Worm (Caenorhabditis elegans): ENCODE results near the gene M79.2.

The M79.2 gene

DNA sequence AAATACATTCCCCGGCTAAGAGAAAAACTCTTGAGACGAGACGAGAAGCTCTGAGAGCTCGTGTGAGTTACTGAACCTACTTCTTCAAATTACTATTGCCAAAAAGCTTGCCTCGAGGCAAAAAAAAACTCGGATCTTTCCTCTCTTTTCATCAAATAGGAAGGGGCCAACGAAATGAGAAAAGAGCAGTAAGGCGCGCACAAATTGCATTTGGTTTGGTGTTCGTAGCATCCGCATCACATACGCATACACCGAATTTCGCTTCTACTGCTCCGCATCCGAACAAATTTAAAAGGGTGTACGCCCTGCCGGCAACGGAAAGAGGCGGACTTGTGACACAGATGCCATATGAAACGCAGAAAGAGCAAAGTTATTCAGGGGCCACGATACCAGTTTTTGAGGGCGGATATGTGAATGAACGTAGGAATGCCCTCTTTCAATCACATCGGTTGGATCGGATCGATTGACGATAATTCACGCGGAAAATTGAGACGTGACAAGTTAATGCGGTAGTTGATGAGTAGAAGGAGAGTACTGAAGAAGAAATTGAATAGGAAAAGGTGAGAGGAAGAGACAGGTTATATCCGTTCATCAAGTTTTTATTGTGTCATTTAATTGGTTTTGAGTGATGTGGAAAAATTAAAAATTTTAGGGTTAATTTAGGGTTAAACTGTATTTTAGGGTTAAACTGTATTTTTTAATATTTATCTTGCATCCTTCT lies 33.7 kb downstream of the M79.2 start:
- TF ChIP-seq Y55F3AM.14 (GFP tag; optimal IDR thresholded peaks at IDR 0.05) (no peak), zag-1 (tag; optimal IDR thresholded peaks at IDR 0.05) (peak; percentile 15), blmp-1 (tag; optimal IDR thresholded peaks at IDR 0.05; ENCODE audit: insufficient read depth) (no peak), nhr-129 (tag; optimal IDR thresholded peaks at IDR 0.05) (peak; percentile 7), lsy-2 (tag; optimal IDR thresholded peaks at IDR 0.05) (no peak), nhr-25 (tag; optimal IDR thresholded peaks at IDR 0.05) (peak; percentile 44)

DNA sequence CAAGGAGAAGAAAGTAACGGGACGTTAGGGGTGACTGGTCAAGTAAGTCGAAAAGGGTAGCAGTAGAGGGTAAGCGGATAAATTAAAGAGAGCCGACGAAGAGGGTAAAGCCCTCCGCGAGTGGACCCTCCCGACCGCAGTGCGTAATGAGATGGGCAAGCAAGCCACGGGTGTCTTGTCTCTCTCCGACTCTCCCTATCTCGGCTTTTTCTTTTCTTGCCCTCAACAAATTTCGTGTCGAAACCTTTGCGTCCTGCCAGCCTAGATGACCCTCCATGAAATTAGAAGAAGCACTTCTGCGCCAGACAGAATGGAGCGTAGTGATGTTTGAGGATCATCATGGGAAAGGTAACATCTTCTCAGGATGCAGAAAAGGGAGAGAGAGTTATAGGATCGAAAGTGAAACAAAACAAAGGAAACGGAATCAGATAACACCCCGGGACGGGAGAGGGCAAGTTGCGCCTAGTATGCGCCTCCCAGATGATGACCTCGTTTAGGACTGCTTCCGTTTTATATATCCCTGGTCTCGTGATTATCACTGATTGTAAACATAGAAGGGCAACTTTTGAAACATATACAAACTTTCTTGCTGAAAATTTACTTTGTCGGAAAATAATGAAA lies 34.7 kb downstream of the M79.2 start:
- TF ChIP-seq alr-1 (tag; optimal IDR thresholded peaks at IDR 0.05) (no peak), nhr-21 (tag; optimal IDR thresholded peaks at IDR 0.05) (peak; percentile 72), nhr-129 (tag; optimal IDR thresholded peaks at IDR 0.05) (peak; percentile 29), sma-9 (GFP tag; optimal IDR thresholded peaks at IDR 0.05) (peak; percentile 0), sma-9 (tag; optimal IDR thresholded peaks at IDR 0.05) (no peak), nhr-25 (tag; optimal IDR thresholded peaks at IDR 0.05) (peak; percentile 15), sma-3 (GFP tag; optimal IDR thresholded peaks at IDR 0.05) (peak; percentile 9), lsy-2 (tag; optimal IDR thresholded peaks at IDR 0.05) (peak in 1 of 2 experiments; percentile 24), ceh-16 (tag; optimal IDR thresholded peaks at IDR 0.05) (no peak), blmp-1 (tag; optimal IDR thresholded peaks at IDR 0.05; ENCODE audit: insufficient read depth) (peak; percentile 60), nhr-10 (tag; optimal IDR thresholded peaks at IDR 0.05) (no peak)

DNA sequence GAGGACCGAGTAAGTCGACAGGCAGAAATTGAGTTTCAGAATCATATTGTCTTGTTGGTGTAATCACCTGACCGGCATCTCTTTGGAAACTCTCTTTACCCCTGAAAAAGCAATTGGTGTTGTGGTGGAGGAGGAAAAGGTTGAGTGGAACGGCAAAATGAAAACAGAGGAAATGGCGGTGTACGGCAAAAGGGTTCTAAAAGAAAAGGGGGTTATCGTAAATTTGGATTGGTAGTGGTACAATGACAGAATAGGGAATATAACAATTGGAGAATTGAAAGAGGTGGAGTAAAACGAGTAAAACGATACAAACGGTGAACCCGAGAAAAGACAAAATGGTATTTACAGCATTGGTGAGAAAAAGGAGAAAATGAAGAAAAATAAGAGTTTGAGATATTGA lies 35.4 kb downstream of the M79.2 start, which contains the start of gene sdn-1:
Gene sdn-1, minus strand, starts transcription at position 101 of the 400 bp plus-strand sequence.
- TF ChIP-seq nhr-10 (tag; optimal IDR thresholded peaks at IDR 0.05) (no peak), blmp-1 (tag; optimal IDR thresholded peaks at IDR 0.05; ENCODE audit: insufficient read depth) (no peak), lsy-2 (tag; optimal IDR thresholded peaks at IDR 0.05) (no peak), ZK546.5 (tag; optimal IDR thresholded peaks at IDR 0.05) (no peak)

DNA sequence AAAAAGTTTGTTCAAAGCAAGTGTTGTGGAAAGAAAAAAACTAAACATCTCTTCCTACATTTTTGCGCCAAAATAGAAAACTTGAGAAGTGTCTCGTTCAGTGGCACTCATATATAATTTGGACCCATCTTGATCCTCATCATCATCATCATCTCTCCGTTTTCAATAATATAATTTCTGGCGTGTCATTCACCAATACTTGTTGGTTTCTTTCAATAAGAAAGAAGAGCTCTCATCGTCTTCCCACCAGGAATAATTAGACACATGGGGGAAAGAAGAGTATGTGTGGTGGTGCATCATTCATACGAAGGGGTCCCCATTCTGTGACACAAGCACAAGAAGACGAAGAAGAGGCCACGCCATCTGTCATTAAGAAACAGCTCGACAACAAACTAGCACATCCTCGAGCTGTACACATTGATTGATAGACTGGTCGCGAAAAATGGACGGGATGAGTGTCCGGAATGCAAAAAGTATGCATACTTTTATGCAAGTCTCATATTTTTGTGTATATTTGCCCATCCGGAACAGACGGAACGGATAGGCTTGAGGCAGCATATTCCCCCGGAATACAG lies 37.3 kb downstream of the M79.2 start:
- TF ChIP-seq gmeb-1 (tag; optimal IDR thresholded peaks at IDR 0.05) (no peak), F13H6.1 (tag; optimal IDR thresholded peaks at IDR 0.05) (no peak), nhr-21 (tag; optimal IDR thresholded peaks at IDR 0.05) (peak; percentile 0)

DNA sequence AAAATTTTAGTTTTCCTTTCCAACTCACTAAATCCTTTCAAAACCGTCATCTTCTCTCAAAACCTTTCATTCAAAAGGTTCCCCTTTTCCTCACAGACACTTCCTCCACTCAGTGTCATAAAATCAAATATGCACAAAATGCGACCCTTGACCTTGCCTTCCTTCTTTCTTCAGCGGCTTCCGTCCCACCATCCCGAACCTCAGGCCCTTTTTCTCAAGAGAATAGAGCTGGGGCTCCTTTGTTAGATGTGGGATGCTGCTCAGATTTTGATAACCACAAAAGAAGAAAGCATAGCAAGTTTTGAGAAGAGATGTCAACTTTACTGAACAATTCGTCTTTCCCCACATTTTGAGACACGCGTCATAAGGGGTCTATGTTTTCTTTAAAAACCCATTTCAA lies 37.8 kb downstream of the M79.2 start:
- TF ChIP-seq lsy-2 (tag; optimal IDR thresholded peaks at IDR 0.05) (peak in 1 of 2 experiments; percentile 13), mab-5 (tag; optimal IDR thresholded peaks at IDR 0.05) (no peak)

- TF ChIP-seq fos-1 (tag; optimal IDR thresholded peaks at IDR 0.05) (no peak), lin-39 (tag; optimal IDR thresholded peaks at IDR 0.05) (no peak), elt-1 (tag; optimal IDR thresholded peaks at IDR 0.05) (no peak), mdl-1 (tag; optimal IDR thresholded peaks at IDR 0.05) (no peak), sem-4 (tag; optimal IDR thresholded peaks at IDR 0.05) (no peak), R02D3.7 (tag; optimal IDR thresholded peaks at IDR 0.05) (no peak), mab-5 (tag; optimal IDR thresholded peaks at IDR 0.05) (no peak), blmp-1 (tag; optimal IDR thresholded peaks at IDR 0.05; ENCODE audit: insufficient read depth) (no peak), lin-13 (GFP tag; optimal IDR thresholded peaks at IDR 0.05) (no peak), Y55F3AM.14 (GFP tag; optimal IDR thresholded peaks at IDR 0.05) (no peak), nhr-25 (tag; optimal IDR thresholded peaks at IDR 0.05) (no peak), elt-3 (tag; optimal IDR thresholded peaks at IDR 0.05) (no peak), nhr-10 (tag; optimal IDR thresholded peaks at IDR 0.05) (no peak), unc-39 (tag; optimal IDR thresholded peaks at IDR 0.05) (no peak), C34F6.9 (tag; optimal IDR thresholded peaks at IDR 0.05) (no peak), gmeb-1 (tag; optimal IDR thresholded peaks at IDR 0.05) (no peak), sma-9 (GFP tag; optimal IDR thresholded peaks at IDR 0.05) (no peak), sma-9 (tag; optimal IDR thresholded peaks at IDR 0.05) (no peak)
Measured at ce11 chrX:10589465-10589864, 39.1 kb downstream of the M79.2 start, which contains the start of gene F57C7.4. Gene F57C7.4 (minus strand): TSS chrX:10589565.
